Fruit fly (Drosophila melanogaster): ENCODE results near the gene CG14315.
A peak's percentile ranks its signal among the peaks of the same experiment; 100 is the strongest.

CG14315 gene

dm6 chr3R:18121385-18122151 lies 36.9 kb upstream of the CG14315 start:
- TF ChIP-seq woc (GFP tag; optimal IDR thresholded peaks at IDR 0.05) (no peak), Rel (GFP tag; optimal IDR thresholded peaks at IDR 0.05) (peak; percentile 13), Rel (tag; optimal IDR thresholded peaks at IDR 0.05) (no peak), Sp1 (GFP tag; optimal IDR thresholded peaks at IDR 0.05) (no peak), psq (GFP tag; optimal IDR thresholded peaks at IDR 0.05) (no peak), N (GFP tag; optimal IDR thresholded peaks at IDR 0.05) (no peak), sv (GFP tag; optimal IDR thresholded peaks at IDR 0.05) (no peak), foxo (GFP tag; optimal IDR thresholded peaks at IDR 0.05) (no peak), jim (GFP tag; optimal IDR thresholded peaks at IDR 0.05) (no peak), Mio (GFP tag; optimal IDR thresholded peaks at IDR 0.05) (no peak), ey (GFP tag; optimal IDR thresholded peaks at IDR 0.05) (no peak), br (GFP tag; optimal IDR thresholded peaks at IDR 0.05) (no peak), Hr83 (GFP tag; optimal IDR thresholded peaks at IDR 0.05; ENCODE audit: poor library complexity, severe bottlenecking) (peak; percentile 10), CG9705 (GFP tag; optimal IDR thresholded peaks at IDR 0.05) (no peak), h (GFP tag; optimal IDR thresholded peaks at IDR 0.05) (peak; percentile 82), brk (GFP tag; optimal IDR thresholded peaks at IDR 0.05) (peak; percentile 3), Abd-B (GFP tag; optimal IDR thresholded peaks at IDR 0.05) (no peak), dsf (GFP tag; optimal IDR thresholded peaks at IDR 0.05; ENCODE audit: borderline replicate concordance) (no peak), Vsx2 (GFP tag; optimal IDR thresholded peaks at IDR 0.05; ENCODE audit: partially characterized antibody) (peak; percentile 1), HLH106 (tag; optimal IDR thresholded peaks at IDR 0.05) (no peak), Hr78 (GFP tag; optimal IDR thresholded peaks at IDR 0.05) (no peak), fru (GFP tag; optimal IDR thresholded peaks at IDR 0.05) (no peak), GATAd (GFP tag; optimal IDR thresholded peaks at IDR 0.05) (no peak), usp (GFP tag; optimal IDR thresholded peaks at IDR 0.05) (no peak), lola (GFP tag; optimal IDR thresholded peaks at IDR 0.05) (no peak), tai (GFP tag; optimal IDR thresholded peaks at IDR 0.05) (no peak), OdsH (GFP tag; optimal IDR thresholded peaks at IDR 0.05) (no peak), Hnf4 (GFP tag; optimal IDR thresholded peaks at IDR 0.05) (no peak), sage (GFP tag; optimal IDR thresholded peaks at IDR 0.05) (no peak), CG32264 (GFP tag; optimal IDR thresholded peaks at IDR 0.05) (no peak), dl (GFP tag; optimal IDR thresholded peaks at IDR 0.05; ENCODE audit: insufficient read depth in 1 of 2, partially characterized antibody in 2 of 2) (peak in 1 of 2 experiments; percentile 6), Dif (GFP tag; optimal IDR thresholded peaks at IDR 0.05; ENCODE audit: partially characterized antibody) (peak; percentile 50), CrebA (GFP tag; optimal IDR thresholded peaks at IDR 0.05; ENCODE audit: borderline replicate concordance) (peak; percentile 35), dmrt93B (GFP tag; optimal IDR thresholded peaks at IDR 0.05) (no peak), rgr (GFP tag; optimal IDR thresholded peaks at IDR 0.05) (no peak), pan (optimal IDR thresholded peaks at IDR 0.05) (no peak), Jra (GFP tag; optimal IDR thresholded peaks at IDR 0.05) (no peak), Myc (optimal IDR thresholded peaks at IDR 0.05) (peak; percentile 42), Dfd (GFP tag; optimal IDR thresholded peaks at IDR 0.05) (no peak)

dm6 chr3R:18125023-18125630 lies 33.4 kb upstream of the CG14315 start:
- TF ChIP-seq Myc (optimal IDR thresholded peaks at IDR 0.05) (no peak), sv (GFP tag; optimal IDR thresholded peaks at IDR 0.05) (peak; percentile 45), CG32264 (GFP tag; optimal IDR thresholded peaks at IDR 0.05) (peak; percentile 21), foxo (GFP tag; optimal IDR thresholded peaks at IDR 0.05) (peak in 1 of 2 experiments; percentile 81), psq (GFP tag; optimal IDR thresholded peaks at IDR 0.05) (peak; percentile 58), Hnf4 (GFP tag; optimal IDR thresholded peaks at IDR 0.05) (peak; percentile 67), sage (GFP tag; optimal IDR thresholded peaks at IDR 0.05) (peak; percentile 19), Jra (GFP tag; optimal IDR thresholded peaks at IDR 0.05) (peak; percentile 29), HLH106 (tag; optimal IDR thresholded peaks at IDR 0.05) (peak; percentile 89), tai (GFP tag; optimal IDR thresholded peaks at IDR 0.05) (peak; percentile 40), Dfd (GFP tag; optimal IDR thresholded peaks at IDR 0.05) (no peak), Abd-B (GFP tag; optimal IDR thresholded peaks at IDR 0.05) (no peak), N (GFP tag; optimal IDR thresholded peaks at IDR 0.05) (no peak), brk (GFP tag; optimal IDR thresholded peaks at IDR 0.05) (no peak), woc (GFP tag; optimal IDR thresholded peaks at IDR 0.05) (peak; percentile 69), jim (GFP tag; optimal IDR thresholded peaks at IDR 0.05) (no peak), br (GFP tag; optimal IDR thresholded peaks at IDR 0.05) (peak; percentile 77), h (GFP tag; optimal IDR thresholded peaks at IDR 0.05) (peak; percentile 84), Dif (GFP tag; optimal IDR thresholded peaks at IDR 0.05; ENCODE audit: partially characterized antibody) (no peak), dmrt93B (GFP tag; optimal IDR thresholded peaks at IDR 0.05) (peak; percentile 57), Sp1 (GFP tag; optimal IDR thresholded peaks at IDR 0.05) (peak; percentile 60), ey (GFP tag; optimal IDR thresholded peaks at IDR 0.05) (peak; percentile 81), rgr (GFP tag; optimal IDR thresholded peaks at IDR 0.05) (peak; percentile 74), CG9705 (GFP tag; optimal IDR thresholded peaks at IDR 0.05) (peak; percentile 57), fru (GFP tag; optimal IDR thresholded peaks at IDR 0.05) (peak; percentile 81), OdsH (GFP tag; optimal IDR thresholded peaks at IDR 0.05) (peak; percentile 69)

Measured in whole organism, wandering third instar larva.